Worm (Caenorhabditis elegans) whole organism, early embryonic: ENCODE measurements around the gene C50F4.8.

Experiments used
- tbx-11 ChIP-seq: fragments of 200-800 bp; sonication (Bioruptor generic); IDR thresholded peaks from 2 replicates; pipeline ENCODE4 v1.3.6; 2022; ENCODE audit warnings: missing genetic modification characterization, missing compliant biosample characterization
- tbx-37 ChIP-seq: fragments of 200-800 bp; sonication (Bioruptor generic); conservative IDR thresholded peaks from 2 replicates; pipeline ENCODE4 v1.3.6; 2022; ENCODE audit warnings: missing genetic modification reagents, missing genetic modification characterization, missing compliant biosample characterization

- TF ChIP-seq tbx-11 (GFP tag; lab: Robert Waterston, UW) (no peak), tbx-37 (GFP tag; lab: Robert Waterston, UW) (no peak)
Measured at ce11 chrV:9536505-9536904, 17.8 kb upstream of the C50F4.8 start, which contains the start of gene C50F4.4.
